Fruit fly (Drosophila melanogaster) whole organism, wandering third instar larva: Measurements from ENCODE around the gene CG1309.

ENCODE experiments used
- CG32264 ChIP-seq: fragments of 200-800 bp; sonication (Bioruptor generic); optimal IDR thresholded peaks from 2 replicates; lab custom pipeline; 2016; ENCODE audit warnings: missing biosample characterization, missing genetic modification characterization
- CG9705 ChIP-seq: fragments of 200-800 bp; sonication (Bioruptor generic); optimal IDR thresholded peaks from 2 replicates; lab custom pipeline; 2018; ENCODE audit warnings: missing biosample characterization, mild to moderate bottlenecking, missing genetic modification characterization
- CrebA ChIP-seq: fragments of 200-800 bp; sonication (Bioruptor generic); optimal IDR thresholded peaks from 2 replicates; lab custom pipeline; 2016; ENCODE audit warnings: missing biosample characterization, mild to moderate bottlenecking, missing genetic modification characterization, borderline replicate concordance
- Dif ChIP-seq: fragments of 200-275, 200-300 bp; sonication (Bioruptor generic); optimal IDR thresholded peaks from 2 replicates; lab custom pipeline; 2018; ENCODE audit warnings: missing biosample characterization, missing genetic modification characterization; ENCODE audit not compliant: partially characterized antibody
- GATAd ChIP-seq: sonication (Bioruptor generic); optimal IDR thresholded peaks from 2 replicates; lab custom pipeline; 2016; ENCODE audit warnings: missing biosample characterization, missing genetic modification characterization
- HLH106 ChIP-seq: fragments of 200-800 bp; optimal IDR thresholded peaks from 3 replicates; lab custom pipeline; 2019; ENCODE audit warnings: missing biosample characterization, mild to moderate bottlenecking, missing genetic modification characterization, moderate library complexity
- Hnf4 ChIP-seq: fragments of 200-800 bp; sonication (Bioruptor generic); optimal IDR thresholded peaks from 2 replicates; lab custom pipeline; 2016; ENCODE audit warnings: missing biosample characterization, mild to moderate bottlenecking, missing genetic modification characterization
- Hr78 ChIP-seq: fragments of >200 bp; optimal IDR thresholded peaks from 2 replicates; lab custom pipeline; 2017; ENCODE audit warnings: missing biosample characterization, missing genetic modification characterization
- Hr83 ChIP-seq: fragments of 200-300 bp; sonication (Bioruptor generic); optimal IDR thresholded peaks from 2 replicates; lab custom pipeline; 2016; ENCODE audit warnings: missing biosample characterization, mild to moderate bottlenecking, missing genetic modification characterization, moderate library complexity; ENCODE audit not compliant: poor library complexity, severe bottlenecking
- Jra ChIP-seq: sonication (Bioruptor generic); optimal IDR thresholded peaks from 2 replicates; lab custom pipeline; 2016; ENCODE audit warnings: missing biosample characterization, missing genetic modification characterization
- Myc ChIP-seq: fragments of >200 bp; optimal IDR thresholded peaks from 2 replicates; lab custom pipeline; 2017
- OdsH ChIP-seq: fragments of 200-800 bp; sonication (Bioruptor generic); optimal IDR thresholded peaks from 2 replicates; lab custom pipeline; 2016; ENCODE audit warnings: missing biosample characterization, mild to moderate bottlenecking, missing genetic modification characterization
- Rel ChIP-seq, 2 experiments: fragments of 200-800 bp; sonication (Bioruptor generic) in 1 of 2; optimal IDR thresholded peaks; 2 replicates in 1 of 2; 3 replicates in 1 of 2; lab custom pipeline; 2016 to 2019; ENCODE audit warnings: mild to moderate bottlenecking in 2 of 2, missing biosample characterization in 2 of 2, missing genetic modification characterization in 2 of 2, moderate library complexity in 1 of 2
- Sp1 ChIP-seq: fragments of 200-800 bp; sonication (Bioruptor generic); optimal IDR thresholded peaks from 3 replicates; lab custom pipeline; 2019; ENCODE audit warnings: missing biosample characterization, mild to moderate bottlenecking, missing genetic modification characterization, moderate library complexity
- Vsx2 ChIP-seq: fragments of 200-300, 225-300 bp; sonication (Bioruptor generic); optimal IDR thresholded peaks from 2 replicates; lab custom pipeline; 2018; ENCODE audit warnings: missing biosample characterization, missing genetic modification characterization; ENCODE audit not compliant: partially characterized antibody
- br ChIP-seq: fragments of 200-800 bp; sonication (Bioruptor generic); optimal IDR thresholded peaks from 2 replicates; lab custom pipeline; 2016; ENCODE audit warnings: missing biosample characterization, missing genetic modification characterization
- brk ChIP-seq: fragments of 200-800 bp; sonication (Bioruptor generic); optimal IDR thresholded peaks from 2 replicates; lab custom pipeline; 2016; ENCODE audit warnings: missing biosample characterization, mild to moderate bottlenecking, missing genetic modification characterization
- dl ChIP-seq, 2 experiments: fragments of 175-275, 200-275 bp in 1 of 2; fragments of 200-275 bp in 1 of 2; sonication (Bioruptor generic); optimal IDR thresholded peaks; lab custom pipeline; 2018; ENCODE audit warnings: mild to moderate bottlenecking in 2 of 2, missing biosample characterization in 2 of 2, missing genetic modification characterization in 2 of 2, moderate library complexity in 2 of 2; ENCODE audit not compliant: partially characterized antibody in 2 of 2, insufficient read depth in 1 of 2
- dmrt93B ChIP-seq: fragments of 200-800 bp; sonication (Bioruptor generic); optimal IDR thresholded peaks from 2 replicates; lab custom pipeline; 2018; ENCODE audit warnings: missing biosample characterization, mild to moderate bottlenecking, missing genetic modification characterization
- ey ChIP-seq: fragments of 200-800 bp; sonication (Bioruptor generic); optimal IDR thresholded peaks from 2 replicates; lab custom pipeline; 2016; ENCODE audit warnings: missing biosample characterization, missing genetic modification characterization
- foxo ChIP-seq, 2 experiments: fragments of 200-800 bp; sonication (Bioruptor generic); optimal IDR thresholded peaks; 2 replicates in 1 of 2; 3 replicates in 1 of 2; lab custom pipeline; 2016 to 2017; ENCODE audit warnings: missing biosample characterization in 2 of 2, missing genetic modification characterization in 2 of 2
- fru ChIP-seq: fragments of 200-800 bp; sonication (Bioruptor generic); optimal IDR thresholded peaks from 3 replicates; lab custom pipeline; 2016; ENCODE audit warnings: missing biosample characterization, mild to moderate bottlenecking, missing genetic modification characterization
- h ChIP-seq: fragments of 200-800 bp; sonication (Bioruptor generic); optimal IDR thresholded peaks from 3 replicates; lab custom pipeline; 2016; ENCODE audit warnings: missing biosample characterization, mild to moderate bottlenecking, missing genetic modification characterization
- lola ChIP-seq: fragments of >200 bp; optimal IDR thresholded peaks from 2 replicates; lab custom pipeline; 2017; ENCODE audit warnings: missing biosample characterization, missing genetic modification characterization
- pan ChIP-seq: fragments of >200 bp; optimal IDR thresholded peaks from 2 replicates; lab custom pipeline; 2017
- psq ChIP-seq: fragments of 200-800 bp; sonication (Bioruptor generic); optimal IDR thresholded peaks from 3 replicates; lab custom pipeline; 2017; ENCODE audit warnings: missing biosample characterization, mild to moderate bottlenecking, missing genetic modification characterization, moderate library complexity
- rgr ChIP-seq: fragments of 200-800 bp; sonication (Bioruptor generic); optimal IDR thresholded peaks from 3 replicates; lab custom pipeline; 2016; ENCODE audit warnings: missing biosample characterization, mild to moderate bottlenecking, missing genetic modification characterization
- sage ChIP-seq: fragments of 200-800 bp; sonication (Bioruptor generic); optimal IDR thresholded peaks from 2 replicates; lab custom pipeline; 2016; ENCODE audit warnings: missing biosample characterization, mild to moderate bottlenecking, missing genetic modification characterization
- sv ChIP-seq: fragments of 200-800 bp; sonication (Bioruptor generic); optimal IDR thresholded peaks from 3 replicates; lab custom pipeline; 2016; ENCODE audit warnings: missing biosample characterization, missing genetic modification characterization
- tai ChIP-seq: sonication (Bioruptor generic); optimal IDR thresholded peaks from 2 replicates; lab custom pipeline; 2016; ENCODE audit warnings: missing biosample characterization, missing genetic modification characterization
- usp ChIP-seq: fragments of >200 bp; optimal IDR thresholded peaks from 2 replicates; lab custom pipeline; 2017; ENCODE audit warnings: missing biosample characterization, missing genetic modification characterization
- woc ChIP-seq: sonication (Bioruptor generic); optimal IDR thresholded peaks from 2 replicates; lab custom pipeline; 2016; ENCODE audit warnings: missing biosample characterization, mild to moderate bottlenecking, missing genetic modification characterization

CG1309 gene

DNA sequence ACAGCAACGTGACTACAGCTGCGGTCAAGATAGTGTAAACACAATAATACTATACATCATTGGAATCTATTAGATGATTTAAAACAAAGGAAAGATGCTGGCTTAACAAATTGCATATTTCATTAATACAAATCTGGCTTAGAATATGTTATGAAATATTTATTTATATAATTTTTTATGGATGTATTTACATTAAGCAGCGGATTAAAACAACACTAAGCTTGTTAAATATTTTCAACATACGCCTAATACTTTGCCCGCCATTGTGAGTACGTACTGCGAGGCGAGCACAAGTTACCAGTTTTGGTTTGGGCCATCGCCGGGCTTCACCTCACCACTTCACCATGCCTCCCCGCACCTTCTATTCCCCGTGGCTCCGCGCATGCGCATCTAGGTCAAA lies 10.7 kb downstream of the CG1309 start:
- TF ChIP-seq HLH106 (tag; lab: Kevin White, UChicago) (peak; percentile 90), pan (lab: Kevin White, UChicago) (no peak), Hr78 (GFP tag; lab: Kevin White, UChicago) (no peak), fru (GFP tag; lab: Kevin White, UChicago) (peak; percentile 71), Hnf4 (GFP tag; lab: Kevin White, UChicago) (peak; percentile 52), woc (GFP tag; lab: Kevin White, UChicago) (peak; percentile 53), Vsx2 (GFP tag; lab: Kevin White, UChicago) (no peak), sage (GFP tag; lab: Kevin White, UChicago) (peak; percentile 47), rgr (GFP tag; lab: Kevin White, UChicago) (peak; percentile 79), CrebA (GFP tag; lab: Kevin White, UChicago) (no peak), tai (GFP tag; lab: Kevin White, UChicago) (no peak), CG9705 (peak; percentile 61), br (peak; percentile 56), usp (no peak), brk (GFP tag; lab: Kevin White, UChicago) (peak; percentile 55), Jra (GFP tag; lab: Kevin White, UChicago) (no peak), sv (GFP tag; lab: Kevin White, UChicago) (peak; percentile 3), CG32264 (no peak), psq (peak; percentile 75), h (GFP tag; lab: Kevin White, UChicago) (peak; percentile 83), OdsH (GFP tag; lab: Kevin White, UChicago) (peak; percentile 86), ey (GFP tag; lab: Kevin White, UChicago) (peak; percentile 55), Sp1 (GFP tag; lab: Kevin White, UChicago) (peak; percentile 90), foxo (GFP tag; optimal IDR thresholded peaks at IDR 0.05; lab: Kevin White, UChicago) (peak in 1 of 2 experiments; percentile 86), Rel (GFP tag; optimal IDR thresholded peaks at IDR 0.05; lab: Kevin White, UChicago) (peak; percentile 50), Rel (tag; optimal IDR thresholded peaks at IDR 0.05; lab: Kevin White, UChicago) (peak; percentile 63), dmrt93B (peak; percentile 75)

- TF ChIP-seq Vsx2 (GFP tag; lab: Kevin White, UChicago) (no peak), Rel (GFP tag; optimal IDR thresholded peaks at IDR 0.05; lab: Kevin White, UChicago) (no peak), Rel (tag; optimal IDR thresholded peaks at IDR 0.05; lab: Kevin White, UChicago) (peak; percentile 1), Myc (lab: Kevin White, UChicago) (no peak)
- TF ChIP-seq, all 38 proteins: peak for 1
Observed at dm6 chr3L:4270949-4271827, 12.0 kb downstream of the CG1309 start.

- TF ChIP-seq Hr83 (GFP tag; lab: Kevin White, UChicago) = no peak
- peak; percentile 10 for TF ChIP-seq psq
- no peak for TF ChIP-seq GATAd (GFP tag; lab: Kevin White, UChicago)
- TF ChIP-seq woc (GFP tag; lab: Kevin White, UChicago) = no peak
- TF ChIP-seq sv (GFP tag; lab: Kevin White, UChicago) = no peak
- TF ChIP-seq, all 38 proteins: peak for 1
Observed at dm6 chr3L:4272167-4272773, 13.0 kb downstream of the CG1309 start.

DNA sequence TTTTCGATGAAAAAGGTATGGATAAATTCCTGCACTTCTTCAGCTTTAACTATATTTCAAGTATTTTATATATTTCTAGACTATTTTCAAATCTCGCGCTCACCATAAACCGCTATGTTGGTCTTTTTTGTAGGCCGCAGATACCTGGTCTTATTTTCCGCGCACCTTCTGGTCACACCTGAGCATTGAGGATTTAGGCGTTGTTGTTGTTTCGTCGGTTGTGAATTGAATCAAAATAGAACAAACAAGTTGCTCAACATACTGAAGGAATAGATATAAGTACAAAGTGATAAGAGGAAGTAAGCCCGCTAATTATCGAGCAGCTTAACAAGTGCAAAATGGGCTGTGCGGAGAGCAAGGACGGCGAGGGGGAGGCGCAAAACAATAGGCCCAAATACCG lies 18.6 kb downstream of the CG1309 start, which contains the start of gene Ctl1:
Gene Ctl1, plus strand, starts transcription at position 167 of the 400 bp plus-strand sequence.
- TF ChIP-seq OdsH (GFP tag; lab: Kevin White, UChicago) = no peak
- TF ChIP-seq dl (GFP tag; optimal IDR thresholded peaks at IDR 0.05; lab: Kevin White, UChicago; ENCODE audit: insufficient read depth in 1 of 2, partially characterized antibody in 2 of 2) = no peak
- no peak for TF ChIP-seq rgr (GFP tag; lab: Kevin White, UChicago)
- no peak for TF ChIP-seq lola
- TF ChIP-seq GATAd (GFP tag; lab: Kevin White, UChicago) = no peak
- TF ChIP-seq tai (GFP tag; lab: Kevin White, UChicago) = no peak
- TF ChIP-seq usp = no peak
- no peak for TF ChIP-seq dmrt93B
- TF ChIP-seq woc (GFP tag; lab: Kevin White, UChicago) = no peak
- TF ChIP-seq Hr78 (GFP tag; lab: Kevin White, UChicago) = no peak
- TF ChIP-seq Dif (GFP tag; lab: Kevin White, UChicago) = no peak
- TF ChIP-seq Hnf4 (GFP tag; lab: Kevin White, UChicago) = no peak
